Fruit fly (Drosophila melanogaster) whole organism, prepupa: Measurements from ENCODE around the gene CG12253.

Experiments used
- CG15336 ChIP-seq: fragments of 200-800 bp; sonication (Bioruptor generic); IDR thresholded peaks from 2 replicates; pipeline ENCODE4 v1.3.6; 2022; ENCODE audit warnings: missing biosample characterization, missing genetic modification characterization
- CG9139 ChIP-seq: fragments of 200-800 bp; sonication (Bioruptor generic); optimal IDR thresholded peaks from 3 replicates; lab custom pipeline; 2017; ENCODE audit warnings: missing biosample characterization, mild to moderate bottlenecking, missing genetic modification characterization
- Hr38 ChIP-seq: sonication (Bioruptor generic); optimal IDR thresholded peaks from 2 replicates; lab custom pipeline; 2016; ENCODE audit warnings: missing biosample characterization, missing genetic modification characterization
- vri ChIP-seq: fragments of 200-800 bp; sonication (Bioruptor generic); optimal IDR thresholded peaks from 3 replicates; lab custom pipeline; 2016; ENCODE audit warnings: missing biosample characterization, mild to moderate bottlenecking, missing genetic modification characterization

DNA sequence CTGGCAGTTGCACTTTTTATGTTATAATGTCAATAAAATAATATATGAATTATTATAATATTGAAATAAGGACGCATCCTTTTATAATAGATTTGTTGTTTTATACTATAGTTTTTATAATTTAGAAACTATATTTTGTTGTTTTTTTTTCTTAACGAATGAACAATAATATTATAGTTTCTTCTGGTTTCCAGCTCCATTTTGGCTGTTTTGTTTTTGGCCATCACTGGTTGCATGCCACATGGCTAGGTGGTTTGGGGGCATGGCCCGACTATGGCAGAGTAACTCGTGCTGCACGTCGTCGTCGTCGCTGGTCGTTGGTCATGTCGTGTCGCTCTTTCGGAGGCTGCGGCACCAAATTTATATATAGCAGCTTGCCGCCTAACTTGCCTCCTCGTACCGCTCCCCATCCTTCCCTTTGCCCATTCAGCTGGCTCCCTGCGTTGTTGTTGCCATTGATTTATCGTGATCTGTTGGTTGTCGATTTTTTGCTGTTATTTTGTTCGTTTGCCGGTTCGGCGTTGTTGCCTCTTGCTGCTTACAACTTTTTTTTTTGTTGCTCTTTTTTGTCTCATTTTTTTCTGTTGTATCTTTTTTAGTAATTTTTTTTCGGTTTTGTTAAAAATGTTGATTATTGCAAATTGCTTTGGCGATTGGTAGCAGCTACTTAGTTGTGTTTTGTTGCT lies 44.8 kb downstream of the CG12253 start:
- TF ChIP-seq Hr38 (GFP tag; lab: Kevin White, UChicago) (no peak), CG15336 (GFP tag; lab: Robert Waterston, UW) (peak; percentile 73), vri (GFP tag; lab: Kevin White, UChicago) (no peak), CG9139 (peak; percentile 24)
